Worm (Caenorhabditis elegans) whole organism, young adult: Measurements from ENCODE around the gene golg-2.
A peak's percentile ranks its signal among the peaks of the same experiment; 100 is the strongest.

Experiments used
- B0019.2 ChIP-seq: fragments of 200-800 bp; sonication (Bioruptor generic); conservative IDR thresholded peaks from 2 replicates; pipeline ENCODE4 v1.3.6; 2022; ENCODE audit warnings: missing genetic modification reagents, missing genetic modification characterization, missing compliant biosample characterization
- B0336.3 ChIP-seq: fragments of 200-800 bp; sonication (Bioruptor generic); IDR thresholded peaks from 2 replicates; pipeline ENCODE4 v1.3.6; 2022; ENCODE audit warnings: missing genetic modification characterization, missing compliant biosample characterization
- C17E4.6 ChIP-seq: fragments of 200-800 bp; sonication (Bioruptor generic); IDR thresholded peaks from 2 replicates; pipeline ENCODE4 v1.3.6; 2022; ENCODE audit warnings: missing genetic modification reagents, missing genetic modification characterization, missing compliant biosample characterization
- F22D6.2 ChIP-seq: sonication (generic microtip); optimal IDR thresholded peaks from 2 replicates; lab custom pipeline; 2016; ENCODE audit warnings: mild to moderate bottlenecking, missing genetic modification characterization, missing compliant biosample characterization
- F23B12.7 ChIP-seq: sonication (generic microtip); optimal IDR thresholded peaks from 2 replicates; lab custom pipeline; 2017; ENCODE audit warnings: missing genetic modification characterization, mild to moderate bottlenecking, missing compliant biosample characterization, antibody characterized with exemption, moderate library complexity; ENCODE audit not compliant: insufficient read depth
- F49E8.2 ChIP-seq: sonication (generic microtip); optimal IDR thresholded peaks from 3 replicates; lab custom pipeline; 2017; ENCODE audit warnings: missing genetic modification characterization, mild to moderate bottlenecking, missing compliant biosample characterization, antibody characterized with exemption, moderate library complexity; ENCODE audit not compliant: insufficient read depth
- F52B5.7 ChIP-seq: sonication (generic microtip); optimal IDR thresholded peaks from 2 replicates; lab custom pipeline; 2016; ENCODE audit warnings: mild to moderate bottlenecking, missing genetic modification characterization, missing compliant biosample characterization
- F55B11.4 ChIP-seq: sonication (generic microtip); optimal IDR thresholded peaks from 2 replicates; lab custom pipeline; 2016; ENCODE audit warnings: missing compliant biosample characterization, missing genetic modification characterization, borderline replicate concordance; ENCODE audit not compliant: insufficient read depth
- K11D2.4 ChIP-seq: fragments of 200-800 bp; sonication (Bioruptor generic); IDR thresholded peaks from 2 replicates; pipeline ENCODE4 v1.3.6; 2022; ENCODE audit warnings: missing genetic modification reagents, missing genetic modification characterization, missing compliant biosample characterization
- Y53G8AR.9 ChIP-seq: fragments of 200-800 bp; sonication (Bioruptor generic); conservative IDR thresholded peaks from 2 replicates; pipeline ENCODE4 v1.3.6; 2022; ENCODE audit warnings: missing genetic modification reagents, missing genetic modification characterization, missing compliant biosample characterization
- Y56A3A.18 ChIP-seq: fragments of 200-800 bp; sonication (Bioruptor generic); IDR thresholded peaks from 2 replicates; pipeline ENCODE4 v1.3.6; 2022; ENCODE audit warnings: missing genetic modification reagents, missing genetic modification characterization, missing compliant biosample characterization
- Y95B8A.8 ChIP-seq: fragments of 200-800 bp; sonication (Bioruptor generic); IDR thresholded peaks from 2 replicates; pipeline ENCODE4 v1.3.6; 2022; ENCODE audit warnings: missing genetic modification reagents, missing genetic modification characterization, missing compliant biosample characterization
- akir-1 ChIP-seq: fragments of 200-800 bp; sonication (Bioruptor generic); optimal IDR thresholded peaks from 2 replicates; lab custom pipeline; 2018; ENCODE audit warnings: mild to moderate bottlenecking, missing genetic modification characterization, moderate library complexity, missing compliant biosample characterization
- ama-1 ChIP-seq, 3 experiments: fragments of 150-350 bp in 1 of 3; sonication (generic microtip) in 2 of 3; optimal IDR thresholded peaks; 2 replicates each; lab custom pipeline; 2014 to 2018; ENCODE audit warnings: missing biosample characterization in 2 of 3, missing genetic modification characterization in 2 of 3, missing genetic modification reagents in 2 of 3
- attf-3 ChIP-seq: fragments of 200-800 bp; sonication (Bioruptor generic); conservative IDR thresholded peaks from 2 replicates; pipeline ENCODE4 v1.3.6; 2022; ENCODE audit warnings: missing genetic modification reagents, missing genetic modification characterization, missing compliant biosample characterization
- attf-5 ChIP-seq: fragments of 200-800 bp; sonication (Bioruptor generic); optimal IDR thresholded peaks from 2 replicates; lab custom pipeline; 2018; ENCODE audit warnings: mild to moderate bottlenecking, missing genetic modification characterization, missing compliant biosample characterization
- ccch-3 ChIP-seq: fragments of 200-800 bp; sonication (Bioruptor generic); optimal IDR thresholded peaks from 2 replicates; lab custom pipeline; 2018; ENCODE audit warnings: mild to moderate bottlenecking, missing genetic modification characterization, missing compliant biosample characterization
- ceh-100 ChIP-seq: fragments of 200-800 bp; sonication (Bioruptor generic); IDR thresholded peaks from 2 replicates; pipeline ENCODE4 v1.3.6; 2022; ENCODE audit warnings: missing genetic modification reagents, missing genetic modification characterization, missing compliant biosample characterization
- ceh-58 ChIP-seq: fragments of 200-800 bp; sonication (Bioruptor generic); IDR thresholded peaks from 2 replicates; pipeline ENCODE4 v1.3.6; 2022; ENCODE audit warnings: missing genetic modification characterization, missing compliant biosample characterization
- ceh-91 ChIP-seq: fragments of 200-800 bp; sonication (Bioruptor generic); IDR thresholded peaks from 2 replicates; pipeline ENCODE4 v1.3.6; 2022; ENCODE audit warnings: missing genetic modification reagents, missing genetic modification characterization, missing compliant biosample characterization
- dpff-1 ChIP-seq: sonication (generic microtip); optimal IDR thresholded peaks from 2 replicates; lab custom pipeline; 2017; ENCODE audit warnings: mild to moderate bottlenecking, missing genetic modification characterization, missing compliant biosample characterization
- efl-1 ChIP-seq: fragments of 150-350 bp; optimal IDR thresholded peaks from 2 replicates; lab custom pipeline; 2014; ENCODE audit warnings: missing biosample characterization, missing genetic modification reagents, missing genetic modification characterization
- egrh-3 ChIP-seq: fragments of 200-800 bp; sonication (Bioruptor generic); IDR thresholded peaks from 2 replicates; pipeline ENCODE4 v1.3.6; 2022; ENCODE audit warnings: missing genetic modification reagents, missing genetic modification characterization, missing compliant biosample characterization
- ets-4 ChIP-seq: fragments of 200-800 bp; sonication (Bioruptor generic); optimal IDR thresholded peaks from 2 replicates; lab custom pipeline; 2018; ENCODE audit warnings: mild to moderate bottlenecking, missing genetic modification characterization, missing compliant biosample characterization
- gei-17 ChIP-seq: fragments of 200-800 bp; sonication (Bioruptor generic); optimal IDR thresholded peaks from 2 replicates; lab custom pipeline; 2018; ENCODE audit warnings: mild to moderate bottlenecking, missing genetic modification characterization, missing compliant biosample characterization
- hlh-26 ChIP-seq: fragments of 200-800 bp; sonication (Bioruptor generic); conservative IDR thresholded peaks from 2 replicates; pipeline ENCODE4 v1.3.6; 2022; ENCODE audit warnings: missing genetic modification reagents, missing genetic modification characterization, missing compliant biosample characterization
- let-526 ChIP-seq: fragments of 200-800 bp; sonication (Bioruptor generic); IDR thresholded peaks from 2 replicates; pipeline ENCODE4 v1.3.6; 2022; ENCODE audit warnings: missing genetic modification reagents, missing genetic modification characterization, missing compliant biosample characterization
- let-607 ChIP-seq, 2 experiments: fragments of 200-800 bp in 1 of 2; sonication (Bioruptor generic) in 1 of 2; sonication (generic microtip) in 1 of 2; optimal IDR thresholded peaks; 2 replicates each; lab custom pipeline; 2016 to 2018; ENCODE audit warnings: mild to moderate bottlenecking in 2 of 2, missing compliant biosample characterization in 2 of 2, missing genetic modification characterization in 2 of 2, moderate library complexity in 2 of 2, missing genotype in 1 of 2
- lin-35 ChIP-seq, 3 experiments: fragments of 150-350 bp in 2 of 3; sonication (generic microtip) in 1 of 3; optimal IDR thresholded peaks; 2 replicates each; lab custom pipeline; 2014 to 2018; ENCODE audit warnings: missing biosample characterization in 3 of 3, missing genetic modification characterization in 3 of 3, missing genetic modification reagents in 3 of 3
- lin-40 ChIP-seq: sonication (generic microtip); optimal IDR thresholded peaks from 2 replicates; lab custom pipeline; 2016; ENCODE audit warnings: missing genetic modification characterization, mild to moderate bottlenecking, missing compliant biosample characterization, missing genotype, missing genetic modification reagents
- lin-54 ChIP-seq: fragments of 200-800 bp; sonication (Bioruptor generic); optimal IDR thresholded peaks from 2 replicates; lab custom pipeline; 2018; ENCODE audit warnings: mild to moderate bottlenecking, missing genetic modification characterization, missing compliant biosample characterization
- mcd-1 ChIP-seq: fragments of 200-800 bp; sonication (Bioruptor generic); IDR thresholded peaks from 2 replicates; pipeline ENCODE4 v1.3.6; 2022; ENCODE audit warnings: missing genetic modification reagents, missing genetic modification characterization, missing compliant biosample characterization
- nhr-179 ChIP-seq: sonication (generic microtip); optimal IDR thresholded peaks from 2 replicates; lab custom pipeline; 2016; ENCODE audit warnings: mild to moderate bottlenecking, missing genetic modification characterization, missing compliant biosample characterization
- rcor-1 ChIP-seq: fragments of 200-800 bp; sonication (Bioruptor generic); IDR thresholded peaks from 2 replicates; pipeline ENCODE4 v1.3.6; 2022; ENCODE audit warnings: missing genetic modification reagents, missing genetic modification characterization, missing compliant biosample characterization
- rpc-1 ChIP-seq, 2 experiments: fragments of 150-350 bp in 1 of 2; sonication (generic microtip) in 1 of 2; optimal IDR thresholded peaks; 2 replicates each; lab custom pipeline; 2014 to 2018; ENCODE audit warnings: missing biosample characterization in 1 of 2, missing genetic modification characterization in 1 of 2, missing genetic modification reagents in 1 of 2, missing genotype in 1 of 2
- sdz-38 ChIP-seq: sonication (generic microtip); optimal IDR thresholded peaks from 2 replicates; lab custom pipeline; 2016; ENCODE audit warnings: missing genotype, missing genetic modification characterization, missing compliant biosample characterization
- snpc-1.1 ChIP-seq: sonication (generic microtip); optimal IDR thresholded peaks from 2 replicates; lab custom pipeline; 2017; ENCODE audit warnings: missing genetic modification characterization, mild to moderate bottlenecking, missing compliant biosample characterization, antibody characterized with exemption, moderate library complexity, missing genotype, missing genetic modification reagents; ENCODE audit not compliant: insufficient read depth
- snpc-1.3 ChIP-seq: sonication (generic microtip); optimal IDR thresholded peaks from 2 replicates; lab custom pipeline; 2017; ENCODE audit warnings: missing genetic modification characterization, mild to moderate bottlenecking, missing compliant biosample characterization, antibody characterized with exemption, moderate library complexity, missing genotype, missing genetic modification reagents; ENCODE audit not compliant: insufficient read depth
- snpc-3.4 ChIP-seq: sonication (generic microtip); optimal IDR thresholded peaks from 2 replicates; lab custom pipeline; 2017; ENCODE audit warnings: missing genetic modification characterization, mild to moderate bottlenecking, missing compliant biosample characterization, antibody characterized with exemption, moderate library complexity, missing genotype, missing genetic modification reagents
- somi-1 ChIP-seq: fragments of 200-800 bp; sonication (Bioruptor generic); optimal IDR thresholded peaks from 2 replicates; lab custom pipeline; 2018; ENCODE audit warnings: mild to moderate bottlenecking, missing genetic modification characterization, missing compliant biosample characterization
- sptf-2 ChIP-seq: fragments of 200-800 bp; sonication (Bioruptor generic); optimal IDR thresholded peaks from 2 replicates; lab custom pipeline; 2018; ENCODE audit warnings: mild to moderate bottlenecking, missing genetic modification characterization, missing compliant biosample characterization
- unc-62 ChIP-seq: fragments of 150-350 bp; optimal IDR thresholded peaks from 2 replicates; lab custom pipeline; 2014; ENCODE audit warnings: missing biosample characterization, missing genetic modification reagents, missing genetic modification characterization
- zim-3 ChIP-seq: sonication (generic microtip); optimal IDR thresholded peaks from 2 replicates; lab custom pipeline; 2017; ENCODE audit warnings: mild to moderate bottlenecking, missing genetic modification characterization, moderate library complexity, missing compliant biosample characterization
- ztf-18 ChIP-seq: sonication (generic microtip); optimal IDR thresholded peaks from 2 replicates; lab custom pipeline; 2016; ENCODE audit warnings: missing genotype, mild to moderate bottlenecking, missing genetic modification characterization, missing compliant biosample characterization
- ztf-26 ChIP-seq: sonication (generic microtip); optimal IDR thresholded peaks from 2 replicates; lab custom pipeline; 2017; ENCODE audit warnings: missing genetic modification characterization, missing compliant biosample characterization
- ztf-28 ChIP-seq: fragments of 200-800 bp; sonication (Bioruptor generic); IDR thresholded peaks from 2 replicates; pipeline ENCODE4 v1.3.6; 2022; ENCODE audit warnings: missing genetic modification reagents, missing genetic modification characterization, missing compliant biosample characterization

The golg-2 gene

DNA sequence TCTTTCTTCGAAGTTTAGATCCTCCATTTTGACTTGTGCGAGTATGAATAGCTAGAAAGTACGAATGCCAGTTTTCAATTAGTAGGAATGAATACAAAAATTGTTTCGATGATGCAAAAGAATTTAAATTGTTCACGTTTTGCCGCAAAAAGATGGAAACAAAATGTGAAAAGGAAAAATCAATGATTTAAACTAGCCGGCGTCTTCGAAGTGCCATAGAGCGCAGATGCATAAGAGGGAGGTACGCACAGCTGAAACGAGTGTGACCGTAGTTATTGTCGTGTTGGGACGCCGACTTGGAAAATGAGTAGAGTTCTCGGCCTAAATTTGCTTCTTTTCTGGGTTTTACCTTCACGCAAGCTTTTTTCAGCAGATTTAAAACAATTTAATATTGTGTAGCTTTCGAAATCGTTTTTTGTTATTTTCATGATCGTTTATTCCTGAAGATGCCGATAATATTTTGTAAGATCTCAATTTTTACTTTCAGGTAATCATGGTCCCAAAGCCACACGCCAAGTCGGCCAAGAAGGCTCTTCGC lies 15.3 kb upstream of the golg-2 start, which contains the start of the genes ify-1 and rpl-22:
TSS of gene ify-1 (minus strand) at position 51 of the 538 bp plus-strand sequence.
TSS of gene rpl-22 (plus strand) at position 488 of the 538 bp plus-strand sequence.
- peak; percentile 98 for TF ChIP-seq mcd-1
- TF ChIP-seq gei-17 (GFP tag; lab: Kevin White, UChicago), result no peak
- peak; percentile 79 for TF ChIP-seq lin-40 (tag; lab: Kevin White, UChicago)
- TF ChIP-seq snpc-1.1 (tag; lab: Kevin White, UChicago), result peak; percentile 81
- no peak for TF ChIP-seq nhr-179
- no peak for TF ChIP-seq hlh-26 (GFP tag; lab: Robert Waterston, UW)
- TF ChIP-seq attf-3 (GFP tag; lab: Robert Waterston, UW), result peak; percentile 65
- no peak for TF ChIP-seq ets-4
- no peak for TF ChIP-seq ccch-3 (GFP tag; lab: Kevin White, UChicago)
- 0 out of 2 replicates have a peak, but pooled peaks have one; percentile 38 for TF ChIP-seq B0019.2 (GFP tag; lab: Robert Waterston, UW)
- no peak for TF ChIP-seq akir-1 (GFP tag; lab: Kevin White, UChicago)
- peak; percentile 93 for TF ChIP-seq F49E8.2 (tag; lab: Kevin White, UChicago)
- peak; percentile 79 for TF ChIP-seq F23B12.7
- no peak for TF ChIP-seq sdz-38 (tag; lab: Kevin White, UChicago)
- TF ChIP-seq dpff-1 (tag; lab: Kevin White, UChicago), result no peak
- TF ChIP-seq F52B5.7, result no peak
- peak; percentile 26 for TF ChIP-seq rpc-1 (optimal IDR thresholded peaks at IDR 0.05; lab: Kevin White, UChicago)
- peak; percentile 4 for TF ChIP-seq rpc-1 (tag; optimal IDR thresholded peaks at IDR 0.05; lab: Kevin White, UChicago)
- TF ChIP-seq K11D2.4 (GFP tag; lab: Robert Waterston, UW), result peak; percentile 66; the same call in 1 of the 2 replicates
- peak; percentile 60 for TF ChIP-seq snpc-1.3
- no peak for TF ChIP-seq zim-3 (tag; lab: Kevin White, UChicago)
- TF ChIP-seq ceh-91 (GFP tag; lab: Robert Waterston, UW), result peak; percentile 89
- TF ChIP-seq ceh-58 (GFP tag; lab: Robert Waterston, UW), result no peak
- TF ChIP-seq efl-1, result peak; percentile 80
- TF ChIP-seq sptf-2 (GFP tag; lab: Kevin White, UChicago), result no peak
- TF ChIP-seq egrh-3 (GFP tag; lab: Robert Waterston, UW), result peak; percentile 77
- peak; percentile 63 for TF ChIP-seq ztf-18
- peak; percentile 8 to 91 (median 70) for TF ChIP-seq lin-35 (GFP tag; optimal IDR thresholded peaks at IDR 0.05; lab: Kevin White, UChicago)
- TF ChIP-seq let-526, result no peak
- TF ChIP-seq ztf-28 (GFP tag; lab: Robert Waterston, UW), result 0 out of 2 replicates have a peak, but pooled peaks have one; percentile 42
- TF ChIP-seq ceh-100 (GFP tag; lab: Robert Waterston, UW), result peak; percentile 90
- TF ChIP-seq attf-5 (GFP tag; lab: Kevin White, UChicago), result peak; percentile 86
- peak; percentile 52; the same call in 1 of the 2 replicates for TF ChIP-seq Y53G8AR.9 (GFP tag; lab: Robert Waterston, UW)
- no peak for TF ChIP-seq ama-1 (optimal IDR thresholded peaks at IDR 0.05; lab: Kevin White, UChicago)
- TF ChIP-seq ama-1 (GFP tag; optimal IDR thresholded peaks at IDR 0.05; lab: Kevin White, UChicago), result no peak
- TF ChIP-seq lin-54 (GFP tag; lab: Kevin White, UChicago), result peak; percentile 92
- no peak for TF ChIP-seq somi-1 (GFP tag; lab: Kevin White, UChicago)
- TF ChIP-seq unc-62, result no peak
- peak; percentile 26 for TF ChIP-seq ztf-26 (tag; lab: Kevin White, UChicago)
- peak; percentile 68; the same call in 1 of the 2 replicates for TF ChIP-seq B0336.3 (GFP tag; lab: Robert Waterston, UW)
- TF ChIP-seq let-607 (tag; optimal IDR thresholded peaks at IDR 0.05; lab: Kevin White, UChicago), result peak; percentile 27 to 76
- no peak for TF ChIP-seq C17E4.6
- no peak for TF ChIP-seq F55B11.4
- TF ChIP-seq Y56A3A.18 (GFP tag; lab: Robert Waterston, UW), result peak; percentile 67; the same call in 1 of the 2 replicates
- TF ChIP-seq rcor-1 (GFP tag; lab: Robert Waterston, UW), result peak; percentile 89
- TF ChIP-seq snpc-3.4, result peak; percentile 81
- no peak for TF ChIP-seq F22D6.2 (tag; lab: Kevin White, UChicago)
- 0 out of 2 replicates have a peak, but pooled peaks have one; percentile 54 for TF ChIP-seq Y95B8A.8 (GFP tag; lab: Robert Waterston, UW)
